Worm (Caenorhabditis elegans) whole organism, L2 larva: Measurements from ENCODE around the gene Y102A5C.27.
"Not testable (repeated sequence)": the region's sequence is repeated elsewhere in the genome, so short reads cannot be mapped to it uniquely, and the experiment has no call there.

ENCODE experiments used
- nhr-11 ChIP-seq: fragments of 150-350 bp; optimal IDR thresholded peaks from 2 replicates; lab custom pipeline; 2014; ENCODE audit warnings: missing biosample characterization, missing genetic modification characterization
- nhr-25 ChIP-seq: fragments of 150-350 bp; sonication (generic microtip); optimal IDR thresholded peaks from 3 replicates; lab custom pipeline; 2014; ENCODE audit warnings: missing biosample characterization, missing genetic modification characterization
- skn-1 ChIP-seq: sonication (generic microtip); optimal IDR thresholded peaks from 2 replicates; lab custom pipeline; 2017; ENCODE audit warnings: missing biosample characterization, missing genetic modification characterization
- zag-1 ChIP-seq: fragments of 150-350 bp; optimal IDR thresholded peaks from 2 replicates; lab custom pipeline; 2014; ENCODE audit warnings: missing biosample characterization, missing genetic modification characterization

DNA sequence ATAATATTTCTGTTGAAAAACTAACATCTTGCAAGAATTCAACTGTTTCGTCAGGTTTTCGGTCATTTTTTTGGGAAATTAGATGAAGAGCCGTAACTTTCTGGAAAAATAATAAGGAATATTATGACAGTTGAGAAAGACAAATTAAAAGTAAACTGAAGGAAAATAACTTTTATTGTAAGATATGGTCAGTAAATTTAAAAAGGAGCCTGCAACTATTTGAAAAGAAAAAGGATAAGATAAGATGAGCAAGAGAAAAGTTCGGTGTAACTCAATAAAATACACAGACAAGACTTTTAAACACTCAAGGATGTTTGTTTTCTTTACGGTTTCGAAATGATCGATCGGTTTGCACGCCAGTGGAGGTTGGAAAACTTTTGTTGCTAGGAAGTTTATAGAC, 38.9 kb downstream of the Y102A5C.27 start, which contains the start of gene fbxa-111:
- TF ChIP-seq skn-1, zag-1, nhr-25, nhr-11 (tag; lab: Kevin White, UChicago): not testable (repeated sequence)
